Fruit fly (Drosophila melanogaster) whole organism: Measurements from ENCODE around the gene CG1806.

Source experiments
- CG8478 ChIP-seq: fragments of >200 bp; optimal IDR thresholded peaks from 2 replicates; lab custom pipeline; 2018; ENCODE audit warnings: inconsistent platforms
- Dll ChIP-seq: fragments of >200 bp; optimal IDR thresholded peaks from 2 replicates; lab custom pipeline; 2017
- EcR ChIP-seq, 2 experiments: fragments of >200 bp; optimal IDR thresholded peaks; 2 replicates each; lab custom pipeline; 2017; ENCODE audit warnings: missing biosample characterization in 2 of 2, missing genetic modification characterization in 2 of 2, missing genetic modification reagents in 2 of 2
- pan ChIP-seq: fragments of >200 bp; optimal IDR thresholded peaks from 2 replicates; lab custom pipeline; 2017
- psq ChIP-seq: fragments of >200 bp; optimal IDR thresholded peaks from 2 replicates; lab custom pipeline; 2017
- usp ChIP-seq: fragments of >200 bp; optimal IDR thresholded peaks from 2 replicates; lab custom pipeline; 2017; ENCODE audit warnings: missing biosample characterization, missing genetic modification characterization, mixed read lengths

CG1806 gene

DNA sequence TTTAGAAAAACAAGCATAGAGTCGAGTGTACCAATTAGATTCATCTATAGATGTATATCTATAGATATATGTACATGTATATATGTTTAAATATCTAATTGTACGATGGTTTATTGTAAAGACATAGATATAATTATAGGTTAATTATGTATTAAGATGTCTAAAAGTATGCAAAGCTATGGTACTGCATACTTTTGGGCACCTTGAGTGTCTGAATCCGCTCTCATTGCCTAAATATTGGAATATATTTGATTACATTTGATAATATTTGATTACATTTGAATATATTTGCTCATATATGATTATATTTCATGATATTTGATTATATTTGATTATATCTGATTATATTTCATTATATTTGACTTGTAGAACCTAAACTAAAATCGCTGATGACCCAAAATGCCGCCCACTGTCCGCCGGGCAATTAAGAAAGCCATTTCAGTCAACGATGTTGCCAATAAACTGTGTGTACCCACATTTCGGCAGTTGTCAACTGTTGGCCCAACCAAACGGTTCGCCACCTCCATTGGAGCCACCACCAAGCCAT, 25.2 kb downstream of the CG1806 start, which contains the start of gene Cyp318a1:
Gene Cyp318a1, plus strand, starts transcription at position 497 of the 547 bp plus-strand sequence.
- TF ChIP-seq psq (lab: Kevin White, UChicago) (no peak), Dll (no peak), CG8478 (lab: Kevin White, UChicago) (no peak), EcR (GFP tag; optimal IDR thresholded peaks at IDR 0.05; lab: Kevin White, UChicago) (no peak), pan (no peak), usp (GFP tag; lab: Kevin White, UChicago) (no peak)

DNA sequence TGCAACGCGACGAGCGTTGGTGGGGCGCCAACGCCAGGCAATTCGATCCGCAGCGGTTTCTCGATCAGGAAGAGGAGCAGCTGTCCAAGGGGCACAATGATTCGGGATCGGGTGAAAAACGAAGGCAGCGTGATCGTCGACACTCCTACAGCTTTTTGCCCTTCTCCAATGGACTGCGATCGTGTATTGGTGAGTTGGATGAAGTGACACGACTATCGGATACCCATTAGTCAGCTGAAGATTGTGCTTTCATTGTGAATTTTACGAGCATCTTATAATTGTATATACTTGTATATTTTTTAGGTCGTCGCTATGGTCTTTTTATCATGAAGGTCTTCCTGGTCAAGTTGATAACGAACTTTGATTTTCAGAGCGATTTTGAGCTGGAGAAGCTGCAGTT, 27.7 kb downstream of the CG1806 start:
- no peak for TF ChIP-seq usp (GFP tag; lab: Kevin White, UChicago)
- no peak for TF ChIP-seq Dll
- TF ChIP-seq CG8478 (lab: Kevin White, UChicago) = no peak

DNA sequence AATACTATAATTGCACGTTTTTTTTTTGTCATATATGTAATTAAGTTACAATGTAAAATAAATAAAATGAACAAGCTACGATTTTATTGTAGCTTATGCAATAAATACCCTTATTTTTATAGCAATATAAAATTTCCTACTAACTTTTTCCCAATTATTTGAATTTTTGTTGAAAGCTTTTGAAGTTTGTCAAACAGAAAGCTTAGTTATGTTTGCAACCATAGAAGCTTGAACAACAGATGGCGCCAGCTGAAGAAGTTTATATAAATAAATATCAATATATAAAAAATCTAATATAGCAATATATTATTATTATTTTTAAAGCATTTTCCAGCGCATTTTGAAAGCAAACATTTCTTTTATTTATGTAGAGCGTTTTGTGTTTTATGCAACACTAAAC, 28.2 kb downstream of the CG1806 start:
- TF ChIP-seq pan (no peak), psq (lab: Kevin White, UChicago) (no peak), CG8478 (lab: Kevin White, UChicago) (no peak), EcR (GFP tag; optimal IDR thresholded peaks at IDR 0.05; lab: Kevin White, UChicago) (no peak), Dll (no peak), usp (GFP tag; lab: Kevin White, UChicago) (no peak)

DNA sequence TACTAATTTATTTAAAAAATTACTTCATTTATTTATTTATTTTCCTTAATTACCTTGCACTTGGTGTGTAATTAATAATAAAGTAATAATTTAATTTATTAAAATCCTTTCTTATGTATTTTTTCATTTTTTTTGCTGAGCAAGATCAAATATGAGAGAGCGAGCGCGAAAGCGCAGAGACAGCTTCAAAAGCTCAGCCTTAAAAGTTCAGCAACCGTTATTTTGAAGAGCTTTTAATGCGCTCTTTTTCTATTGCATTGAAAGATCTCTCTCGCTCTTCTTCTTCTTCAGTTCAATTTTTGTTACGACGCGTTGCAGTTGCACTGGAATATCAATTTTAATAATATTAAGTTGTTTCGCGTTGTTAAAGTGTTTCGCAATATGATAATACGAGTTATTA, 36.4 kb downstream of the CG1806 start, which contains the start of gene Ten-a:
Gene Ten-a, plus strand, starts transcription at position 301 of the 400 bp plus-strand sequence.
- TF ChIP-seq pan (no peak), usp (GFP tag; lab: Kevin White, UChicago) (no peak), psq (lab: Kevin White, UChicago) (no peak), Dll (no peak), EcR (GFP tag; optimal IDR thresholded peaks at IDR 0.05; lab: Kevin White, UChicago) (no peak), CG8478 (lab: Kevin White, UChicago) (no peak)

DNA sequence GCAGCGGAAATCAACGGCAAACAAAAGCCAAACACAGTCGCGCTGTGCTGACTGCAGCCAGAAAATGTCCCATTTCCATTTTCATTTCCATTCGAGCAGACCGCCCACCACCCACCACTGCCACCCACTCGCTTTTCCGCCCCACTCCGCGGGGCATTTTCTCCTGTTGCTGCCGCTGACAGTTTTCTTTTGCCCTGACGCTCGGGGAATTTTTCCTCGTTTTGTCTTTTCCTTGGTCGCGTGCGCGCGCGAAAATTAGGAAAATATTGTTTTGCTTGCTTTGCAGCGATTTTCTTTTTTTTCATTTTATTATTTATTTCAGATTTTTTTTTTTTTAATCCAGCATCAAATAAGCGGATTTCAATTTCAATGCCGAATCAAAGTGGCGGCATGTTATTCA, 43.3 kb downstream of the CG1806 start:
- TF ChIP-seq psq (lab: Kevin White, UChicago) (no peak), pan (no peak)

DNA sequence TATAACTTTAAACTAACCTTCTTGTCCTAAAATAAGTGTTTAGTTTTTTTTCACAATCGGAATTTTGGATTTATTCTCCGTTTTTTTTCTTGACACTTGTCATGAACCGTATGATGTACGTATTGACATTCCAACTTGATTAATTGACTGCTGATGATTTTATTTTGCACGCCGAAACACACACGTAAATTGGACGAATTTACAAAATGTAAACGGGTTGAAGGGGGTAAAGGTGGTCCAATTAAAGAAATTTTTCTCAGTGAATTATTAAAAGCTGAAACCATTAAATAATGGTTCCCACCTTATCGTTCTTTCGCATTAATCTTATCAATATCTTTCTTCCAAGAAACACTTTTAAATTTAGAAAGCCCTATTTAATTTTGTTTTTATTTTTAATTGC, 49.6 kb downstream of the CG1806 start, which contains the start of gene Uch-L5R:
Gene Uch-L5R, minus strand, starts transcription at position 101 of the 400 bp plus-strand sequence.
- TF ChIP-seq usp (GFP tag; lab: Kevin White, UChicago) (no peak), EcR (GFP tag; optimal IDR thresholded peaks at IDR 0.05; lab: Kevin White, UChicago) (no peak), psq (lab: Kevin White, UChicago) (no peak), pan (no peak), Dll (no peak), CG8478 (lab: Kevin White, UChicago) (no peak)

DNA sequence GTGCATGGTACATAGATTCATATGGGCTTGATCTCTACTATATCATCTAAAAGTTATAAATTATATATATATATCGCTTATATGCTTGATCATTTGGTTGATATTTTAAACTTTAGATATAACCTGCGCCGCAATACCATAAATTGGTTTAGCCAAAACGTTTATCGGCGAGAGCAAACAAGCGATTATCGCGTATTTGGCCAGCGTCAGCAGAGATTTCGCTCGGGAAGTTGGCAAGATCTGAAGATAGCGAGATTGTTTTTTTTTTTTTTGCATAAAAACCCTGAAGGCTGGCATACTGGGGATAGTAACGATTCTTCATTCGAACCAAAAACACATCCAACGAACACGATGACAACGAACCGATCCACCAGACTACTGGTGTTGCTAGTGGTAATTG, 52.5 kb downstream of the CG1806 start, which contains the start of gene Muc11A:
Gene Muc11A, plus strand, starts transcription at position 301 of the 400 bp plus-strand sequence.
- TF ChIP-seq CG8478 (lab: Kevin White, UChicago) (no peak), pan (no peak), EcR (GFP tag; optimal IDR thresholded peaks at IDR 0.05; lab: Kevin White, UChicago) (no peak), usp (GFP tag; lab: Kevin White, UChicago) (no peak), psq (lab: Kevin White, UChicago) (no peak), Dll (no peak)
